Fruit fly (Drosophila melanogaster): ENCODE results near the gene hoe2.

Gene hoe2

DNA sequence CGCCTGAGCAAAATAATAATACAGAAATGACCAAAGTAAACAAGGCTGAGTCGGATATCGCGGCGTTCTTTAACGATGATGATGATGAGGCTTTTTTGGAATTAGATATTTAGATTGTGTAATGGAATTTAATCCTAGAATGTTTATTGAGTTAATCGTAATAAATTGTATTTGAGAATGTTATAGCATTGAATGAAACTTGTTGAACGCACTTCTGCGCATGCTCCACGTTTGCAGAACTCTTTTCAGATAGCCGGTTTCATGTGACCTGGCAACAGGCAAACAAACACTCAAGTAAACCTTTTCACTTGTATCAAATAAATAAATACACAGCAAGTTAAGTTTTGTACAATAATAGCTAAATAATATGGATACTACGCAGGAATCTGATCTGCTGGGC is 21.9 kb upstream of the hoe2 start, which contains the start of gene CG34124:
CG34124 (plus strand) TSS at position 301 of the 400 bp plus-strand sequence.
- TF ChIP-seq CG32264 (GFP tag; optimal IDR thresholded peaks at IDR 0.05) (no peak), jim (GFP tag; optimal IDR thresholded peaks at IDR 0.05) (no peak), Myc (optimal IDR thresholded peaks at IDR 0.05) (no peak), lola (GFP tag; optimal IDR thresholded peaks at IDR 0.05) (no peak), CrebA (GFP tag; optimal IDR thresholded peaks at IDR 0.05; ENCODE audit: borderline replicate concordance) (no peak), brk (GFP tag; optimal IDR thresholded peaks at IDR 0.05) (no peak), Hnf4 (GFP tag; optimal IDR thresholded peaks at IDR 0.05) (no peak), woc (GFP tag; optimal IDR thresholded peaks at IDR 0.05) (no peak), sv (GFP tag; optimal IDR thresholded peaks at IDR 0.05) (no peak), dl (GFP tag; optimal IDR thresholded peaks at IDR 0.05; ENCODE audit: insufficient read depth in 1 of 2, partially characterized antibody in 2 of 2) (no peak), Mio (GFP tag; optimal IDR thresholded peaks at IDR 0.05) (no peak), foxo (GFP tag; optimal IDR thresholded peaks at IDR 0.05) (no peak), OdsH (GFP tag; optimal IDR thresholded peaks at IDR 0.05) (no peak), dmrt93B (GFP tag; optimal IDR thresholded peaks at IDR 0.05) (no peak)

DNA sequence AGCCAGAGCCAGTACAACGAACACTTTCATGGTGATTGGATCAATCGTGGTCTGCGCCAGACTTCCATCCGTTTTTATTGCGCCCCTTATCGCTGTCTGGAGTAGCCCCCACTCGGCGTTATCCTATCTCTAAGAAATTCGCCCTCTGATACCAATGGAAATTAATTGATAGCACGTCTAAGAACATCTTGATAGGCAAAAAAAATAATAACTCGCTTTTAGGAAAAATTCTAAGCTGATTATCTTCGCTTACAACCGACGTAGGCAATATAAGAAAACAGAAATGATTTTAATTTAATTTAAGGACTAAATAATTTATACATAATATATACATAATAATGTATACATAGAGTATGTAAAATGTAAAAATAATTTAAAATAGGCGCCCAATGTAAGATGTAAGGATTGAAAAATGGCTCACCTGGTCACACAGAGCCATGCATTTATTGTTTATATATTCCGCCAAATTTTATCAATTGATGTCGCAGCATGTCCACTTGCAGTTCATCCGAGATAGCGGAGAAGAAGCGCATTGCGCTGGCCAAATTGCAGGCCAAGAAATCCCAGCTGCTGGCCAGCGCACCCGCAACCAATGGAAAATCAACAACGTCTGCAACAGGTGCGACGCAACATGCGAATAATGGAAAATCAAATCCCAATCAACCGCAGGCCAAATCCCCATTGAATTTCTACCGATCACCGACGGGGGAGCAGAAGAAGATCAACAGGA is 19.0 kb upstream of the hoe2 start, which contains the start of the genes Jon25Bi and Marcal1:
Jon25Bi (minus strand) TSS at position 51 of the 730 bp plus-strand sequence.
Marcal1 (plus strand) TSS at position 416 of the 730 bp plus-strand sequence.
- no peak for TF ChIP-seq woc (GFP tag; optimal IDR thresholded peaks at IDR 0.05)
- TF ChIP-seq Dif (GFP tag; optimal IDR thresholded peaks at IDR 0.05; ENCODE audit: partially characterized antibody) = no peak
- TF ChIP-seq Myc (optimal IDR thresholded peaks at IDR 0.05) = no peak
- no peak for TF ChIP-seq Jra (GFP tag; optimal IDR thresholded peaks at IDR 0.05)
- no peak for TF ChIP-seq jim (GFP tag; optimal IDR thresholded peaks at IDR 0.05)

DNA sequence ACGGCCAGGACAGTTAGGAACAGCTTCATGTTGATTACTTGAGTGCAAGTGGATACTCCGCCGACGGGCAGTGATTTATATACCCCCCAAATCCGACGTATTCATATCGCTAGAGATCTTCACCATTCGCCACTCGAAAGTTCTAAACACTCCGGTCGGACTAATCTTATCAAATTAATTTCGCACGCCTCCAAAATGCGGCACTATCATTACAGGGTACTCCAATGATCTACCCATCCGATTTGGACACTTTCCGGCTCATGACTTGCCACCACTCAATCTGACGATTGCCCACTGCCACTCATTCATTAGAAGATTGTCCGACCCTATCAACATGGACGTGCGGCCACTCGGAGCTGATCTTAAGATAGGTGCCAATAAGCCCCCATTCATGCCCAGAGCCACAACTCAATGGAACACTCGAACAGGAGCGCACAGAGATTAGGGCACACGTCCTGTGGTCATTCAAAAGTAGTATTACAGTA is 16.9 kb upstream of the hoe2 start, which contains the start of gene Jon25Bii:
Jon25Bii (minus strand) TSS at position 51 of the 485 bp plus-strand sequence.
- no peak for TF ChIP-seq brk (GFP tag; optimal IDR thresholded peaks at IDR 0.05)
- TF ChIP-seq h (GFP tag; optimal IDR thresholded peaks at IDR 0.05) = peak; percentile 60

DNA sequence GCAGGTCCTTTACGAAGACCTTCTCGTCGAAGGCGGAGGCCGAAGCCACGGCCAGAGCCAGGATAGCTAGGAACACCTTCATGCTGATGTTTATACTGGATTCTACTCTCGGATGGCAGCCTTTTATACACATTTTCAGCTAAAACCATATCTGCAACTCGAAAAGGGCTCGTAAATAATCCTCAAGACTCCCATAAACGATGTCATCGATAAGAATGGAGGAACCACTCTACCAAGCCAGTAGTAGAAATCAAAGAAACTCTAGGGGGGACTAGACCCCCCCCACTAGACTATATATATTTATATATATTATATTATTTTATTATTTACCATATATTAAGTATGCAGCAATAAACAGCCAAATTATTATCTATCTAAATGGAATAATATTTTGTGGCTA is 14.4 kb upstream of the hoe2 start, which contains the start of gene Jon25Biii:
Jon25Biii (minus strand) TSS at position 101 of the 400 bp plus-strand sequence.
- TF ChIP-seq foxo (GFP tag; optimal IDR thresholded peaks at IDR 0.05) = no peak
- TF ChIP-seq ey (GFP tag; optimal IDR thresholded peaks at IDR 0.05) = no peak
- no peak for TF ChIP-seq woc (GFP tag; optimal IDR thresholded peaks at IDR 0.05)
- TF ChIP-seq Hnf4 (GFP tag; optimal IDR thresholded peaks at IDR 0.05) = no peak
- TF ChIP-seq lola (GFP tag; optimal IDR thresholded peaks at IDR 0.05) = no peak
- TF ChIP-seq dsf (GFP tag; optimal IDR thresholded peaks at IDR 0.05; ENCODE audit: borderline replicate concordance) = no peak
- no peak for TF ChIP-seq OdsH (GFP tag; optimal IDR thresholded peaks at IDR 0.05)
- no peak for TF ChIP-seq sv (GFP tag; optimal IDR thresholded peaks at IDR 0.05)
- no peak for TF ChIP-seq jim (GFP tag; optimal IDR thresholded peaks at IDR 0.05)
- no peak for TF ChIP-seq Mio (GFP tag; optimal IDR thresholded peaks at IDR 0.05)
- TF ChIP-seq h (GFP tag; optimal IDR thresholded peaks at IDR 0.05) = no peak
- TF ChIP-seq Sp1 (GFP tag; optimal IDR thresholded peaks at IDR 0.05) = no peak
- TF ChIP-seq pan (optimal IDR thresholded peaks at IDR 0.05) = no peak
- TF ChIP-seq dmrt93B (GFP tag; optimal IDR thresholded peaks at IDR 0.05) = no peak
- TF ChIP-seq Dif (GFP tag; optimal IDR thresholded peaks at IDR 0.05; ENCODE audit: partially characterized antibody) = no peak
- TF ChIP-seq brk (GFP tag; optimal IDR thresholded peaks at IDR 0.05) = no peak
- TF ChIP-seq Jra (GFP tag; optimal IDR thresholded peaks at IDR 0.05) = no peak

DNA sequence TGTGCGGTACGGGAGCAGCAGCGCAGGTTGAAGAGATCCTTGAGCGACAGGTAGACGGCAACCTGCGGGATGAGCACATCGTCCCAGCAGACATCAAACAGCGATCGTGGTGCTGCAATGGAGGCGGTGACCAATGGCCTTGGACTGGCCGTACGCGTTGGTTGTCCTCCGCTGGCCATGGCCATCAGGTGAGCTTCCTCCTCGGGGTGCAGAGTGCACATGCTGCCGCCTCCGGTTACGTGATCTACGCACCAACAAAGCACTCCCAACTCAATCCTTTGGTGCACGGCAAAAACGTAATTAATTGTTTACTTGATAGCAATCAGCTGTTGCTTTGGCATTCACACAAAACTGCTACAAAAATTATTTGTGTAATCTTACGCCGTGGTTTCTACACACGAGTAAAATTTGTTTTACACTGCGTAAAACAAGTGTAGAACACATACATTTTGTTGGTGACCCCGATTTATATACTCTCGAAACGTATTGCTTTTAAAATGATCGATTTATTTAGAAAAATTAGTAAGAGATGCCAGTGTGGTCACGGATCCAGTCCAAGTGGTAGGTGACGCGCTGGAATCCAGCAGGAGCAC is 13.3 kb upstream of the hoe2 start, which contains the start of gene jet:
jet (minus strand) TSS at position 332 of the 593 bp plus-strand sequence.
- TF ChIP-seq Myc (optimal IDR thresholded peaks at IDR 0.05) (peak; percentile 10), lola (GFP tag; optimal IDR thresholded peaks at IDR 0.05) (no peak)

DNA sequence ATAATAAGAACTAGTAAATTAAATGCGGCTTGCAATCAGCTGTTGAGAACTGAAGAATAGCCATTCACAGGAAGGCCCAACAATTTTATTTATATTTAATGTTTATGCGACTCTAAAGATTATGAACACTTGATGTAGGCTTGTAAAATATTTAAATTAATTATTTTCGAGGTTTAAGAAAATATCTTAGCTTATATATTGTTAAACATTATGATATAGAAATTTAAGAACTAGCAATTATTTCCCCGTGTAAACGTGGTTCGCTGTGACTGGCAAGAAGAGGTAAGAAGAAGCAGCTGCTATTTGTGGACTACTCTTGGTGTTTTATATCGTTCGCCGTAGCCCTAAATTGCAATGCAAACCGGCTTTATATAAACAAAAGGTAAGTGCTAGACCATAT is 9.1 kb upstream of the hoe2 start, which contains the start of the genes mRpL24 and betaggt-I:
mRpL24 (minus strand) TSS at position 62 of the 400 bp plus-strand sequence.
betaggt-I (plus strand) TSS at position 280 of the 400 bp plus-strand sequence.
- peak; percentile 97 for TF ChIP-seq OdsH (GFP tag; optimal IDR thresholded peaks at IDR 0.05)
- TF ChIP-seq CG32264 (GFP tag; optimal IDR thresholded peaks at IDR 0.05) = peak; percentile 70
- peak; percentile 44 for TF ChIP-seq Hr83 (GFP tag; optimal IDR thresholded peaks at IDR 0.05; ENCODE audit: poor library complexity, severe bottlenecking)
- no peak for TF ChIP-seq Vsx2 (GFP tag; optimal IDR thresholded peaks at IDR 0.05; ENCODE audit: partially characterized antibody)
- peak; percentile 91 for TF ChIP-seq dsf (GFP tag; optimal IDR thresholded peaks at IDR 0.05; ENCODE audit: borderline replicate concordance)
- TF ChIP-seq brk (GFP tag; optimal IDR thresholded peaks at IDR 0.05) = peak; percentile 96
- no peak for TF ChIP-seq tai (GFP tag; optimal IDR thresholded peaks at IDR 0.05)
- no peak for TF ChIP-seq CrebA (GFP tag; optimal IDR thresholded peaks at IDR 0.05; ENCODE audit: borderline replicate concordance)
- TF ChIP-seq Sp1 (GFP tag; optimal IDR thresholded peaks at IDR 0.05) = peak; percentile 98
- TF ChIP-seq Rel (GFP tag; optimal IDR thresholded peaks at IDR 0.05) = peak; percentile 46
- TF ChIP-seq Rel (tag; optimal IDR thresholded peaks at IDR 0.05) = peak; percentile 88
- peak; percentile 94 for TF ChIP-seq br (GFP tag; optimal IDR thresholded peaks at IDR 0.05)
- no peak for TF ChIP-seq Abd-B (GFP tag; optimal IDR thresholded peaks at IDR 0.05)
- no peak for TF ChIP-seq usp (GFP tag; optimal IDR thresholded peaks at IDR 0.05)
- TF ChIP-seq Dif (GFP tag; optimal IDR thresholded peaks at IDR 0.05; ENCODE audit: partially characterized antibody) = no peak
- peak; percentile 97 for TF ChIP-seq CG9705 (GFP tag; optimal IDR thresholded peaks at IDR 0.05)
- peak; percentile 39 for TF ChIP-seq Myc (optimal IDR thresholded peaks at IDR 0.05)
- peak; percentile 93 for TF ChIP-seq Hnf4 (GFP tag; optimal IDR thresholded peaks at IDR 0.05)
- TF ChIP-seq foxo (GFP tag; optimal IDR thresholded peaks at IDR 0.05) = peak; percentile 5 to 98
- no peak for TF ChIP-seq jim (GFP tag; optimal IDR thresholded peaks at IDR 0.05)
- no peak for TF ChIP-seq Dfd (GFP tag; optimal IDR thresholded peaks at IDR 0.05)
- peak; percentile 85 for TF ChIP-seq GATAd (GFP tag; optimal IDR thresholded peaks at IDR 0.05)
- TF ChIP-seq N (GFP tag; optimal IDR thresholded peaks at IDR 0.05) = no peak
